Worm (Caenorhabditis elegans) whole organism, late embryonic: Measurements from ENCODE around the gene C48B4.9.

Experiments
- T23F11.4 ChIP-seq: fragments of 200-800 bp; sonication (Bioruptor generic); optimal IDR thresholded peaks from 2 replicates; lab custom pipeline; 2018; ENCODE audit warnings: mild to moderate bottlenecking, missing genetic modification characterization, missing compliant biosample characterization
- elt-4 ChIP-seq: sonication (generic microtip); optimal IDR thresholded peaks from 2 replicates; lab custom pipeline; 2016; ENCODE audit warnings: missing genetic modification characterization, missing compliant biosample characterization
- tbx-2 ChIP-seq: sonication (generic microtip); optimal IDR thresholded peaks from 2 replicates; lab custom pipeline; 2016; ENCODE audit warnings: missing genetic modification characterization, missing compliant biosample characterization

ce11 chrIII:9525252-9525651 is 37.9 kb downstream of the C48B4.9 start, which contains the start of gene trpp-3:
- TF ChIP-seq T23F11.4 (GFP tag; lab: Kevin White, UChicago) = no peak
- TF ChIP-seq tbx-2 (tag; lab: Kevin White, UChicago) = no peak
- TF ChIP-seq elt-4 (tag; lab: Kevin White, UChicago) = no peak
